Fruit fly (Drosophila melanogaster): ENCODE results near the gene CG32212.

DNA sequence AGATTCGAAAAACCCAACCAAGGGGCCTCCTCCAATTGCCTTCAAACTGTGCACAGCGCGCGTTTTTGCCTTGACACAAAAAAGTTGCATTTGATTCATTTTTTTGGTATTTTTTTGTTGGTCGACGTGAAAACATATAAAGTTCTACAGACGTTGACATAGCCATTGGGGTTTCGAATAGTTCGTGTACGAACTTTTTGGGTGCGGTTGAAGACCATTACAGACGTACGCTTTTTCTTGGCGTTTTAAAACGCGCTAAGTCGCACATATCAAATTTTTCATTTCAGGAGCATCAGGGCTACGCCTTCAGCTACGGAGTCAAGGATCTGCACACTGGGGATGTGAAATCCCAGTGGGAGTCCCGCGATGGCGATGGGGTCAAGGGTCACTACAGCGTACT, 38.4 kb downstream of the CG32212 start:
- TF ChIP-seq ttk (optimal IDR thresholded peaks at IDR 0.05) (no peak), h (optimal IDR thresholded peaks at IDR 0.05) (no peak)

Data from Kc167 (cell line).